Worm (Caenorhabditis elegans): Measurements from ENCODE around the gene F36D3.4.

ce11 chrV:16470916-16471315, 46.6 kb downstream of the F36D3.4 start, which contains the start of gene srh-138:
- no peak for TF ChIP-seq him-1 (tag; optimal IDR thresholded peaks at IDR 0.05)
- TF ChIP-seq dao-5 (tag; optimal IDR thresholded peaks at IDR 0.05) = no peak
